Fruit fly (Drosophila melanogaster) whole organism, embryonic: ENCODE measurements around the gene Bap111.

ENCODE experiments used
- ATbp ChIP-seq: fragments of 200-800 bp; sonication (Bioruptor generic); optimal IDR thresholded peaks from 2 replicates; lab custom pipeline; 2017; ENCODE audit warnings: missing biosample characterization, mild to moderate bottlenecking, missing genetic modification characterization, missing genetic modification reagents
- B-H2 ChIP-seq: fragments of 200-800 bp; sonication (Bioruptor generic); optimal IDR thresholded peaks from 2 replicates; lab custom pipeline; 2018; ENCODE audit warnings: missing biosample characterization, mild to moderate bottlenecking, missing genetic modification characterization
- CG10366 ChIP-seq: fragments of 200-800 bp; sonication (Bioruptor generic); IDR thresholded peaks from 2 replicates; pipeline ENCODE4 v1.3.6; 2022; ENCODE audit warnings: missing biosample characterization, missing genetic modification characterization
- CG10543 ChIP-seq: fragments of 200-800 bp; sonication (Bioruptor generic); optimal IDR thresholded peaks from 3 replicates; lab custom pipeline; 2017; ENCODE audit warnings: missing biosample characterization, mild to moderate bottlenecking, missing genetic modification characterization, moderate library complexity
- CG10654 ChIP-seq: fragments of 200-800 bp; sonication (Bioruptor generic); optimal IDR thresholded peaks from 2 replicates; lab custom pipeline; 2016; ENCODE audit warnings: missing biosample characterization, missing genetic modification characterization
- CG11456 ChIP-seq: fragments of 200-800 bp; sonication (Bioruptor generic); IDR thresholded peaks from 3 replicates; pipeline ENCODE4 v1.3.6; 2022; ENCODE audit warnings: missing biosample characterization, missing genetic modification characterization
- CG13894 ChIP-seq: fragments of 200-800 bp; sonication (Bioruptor generic); optimal IDR thresholded peaks from 3 replicates; lab custom pipeline; 2018; ENCODE audit warnings: missing biosample characterization, mild to moderate bottlenecking, missing genetic modification characterization, moderate library complexity
- CG14667 ChIP-seq: fragments of 200-800 bp; sonication (Bioruptor generic); IDR thresholded peaks from 2 replicates; pipeline ENCODE4 v1.3.6; 2022; ENCODE audit warnings: missing biosample characterization, missing genetic modification characterization
- CG14860 ChIP-seq: fragments of 200-800 bp; sonication (Bioruptor generic); IDR thresholded peaks from 3 replicates; pipeline ENCODE4 v1.3.6; 2022; ENCODE audit warnings: missing biosample characterization, missing genetic modification characterization; ENCODE audit not compliant: partially characterized antibody
- CG1529 ChIP-seq: fragments of 200-800 bp; sonication (Bioruptor generic); optimal IDR thresholded peaks from 3 replicates; lab custom pipeline; 2018; ENCODE audit warnings: missing biosample characterization, missing genetic modification characterization
- CG15696 ChIP-seq: fragments of 200-800 bp; sonication (Bioruptor generic); optimal IDR thresholded peaks from 2 replicates; lab custom pipeline; 2019; ENCODE audit warnings: missing biosample characterization, mild to moderate bottlenecking, missing genetic modification characterization, moderate library complexity
- CG1602 ChIP-seq: fragments of 200-800 bp; sonication (Bioruptor generic); optimal IDR thresholded peaks from 3 replicates; lab custom pipeline; 2016; ENCODE audit warnings: missing biosample characterization, missing genetic modification characterization
- CG17829 ChIP-seq: fragments of 200-800 bp; optimal IDR thresholded peaks from 2 replicates; lab custom pipeline; 2019; ENCODE audit warnings: missing biosample characterization, mild to moderate bottlenecking, missing genetic modification characterization, moderate library complexity
- CG18619 ChIP-seq: fragments of 200-800 bp; sonication (Bioruptor generic); optimal IDR thresholded peaks from 3 replicates; lab custom pipeline; 2017; ENCODE audit warnings: missing biosample characterization, mild to moderate bottlenecking, missing genetic modification characterization
- CG30403 ChIP-seq: fragments of 200-800 bp; sonication (Bioruptor generic); optimal IDR thresholded peaks from 3 replicates; lab custom pipeline; 2016; ENCODE audit warnings: missing biosample characterization, missing genetic modification characterization
- CG31365 ChIP-seq: fragments of 200-800 bp; sonication (Bioruptor generic); optimal IDR thresholded peaks from 2 replicates; lab custom pipeline; 2018; ENCODE audit warnings: missing biosample characterization, mild to moderate bottlenecking, missing genetic modification characterization
- CG32767 ChIP-seq: fragments of 200-800 bp; sonication (Bioruptor generic); IDR thresholded peaks from 2 replicates; pipeline ENCODE4 v1.3.6; 2022; ENCODE audit warnings: missing biosample characterization, missing genetic modification characterization
- CG33213 ChIP-seq: fragments of 200-800 bp; sonication (Bioruptor generic); optimal IDR thresholded peaks from 3 replicates; lab custom pipeline; 2016; ENCODE audit warnings: missing biosample characterization, missing genetic modification characterization
- CG4820 ChIP-seq: fragments of 200-800 bp; sonication (Bioruptor generic); optimal IDR thresholded peaks from 3 replicates; lab custom pipeline; 2016; ENCODE audit warnings: missing biosample characterization, missing genetic modification characterization
- CG6254 ChIP-seq: fragments of 200-800 bp; sonication (Bioruptor generic); optimal IDR thresholded peaks from 3 replicates; lab custom pipeline; 2017; ENCODE audit warnings: mild to moderate bottlenecking, missing biosample characterization, missing genetic modification reagents, missing genetic modification characterization
- CG6813 ChIP-seq: fragments of 200-800 bp; sonication (Bioruptor generic); optimal IDR thresholded peaks from 2 replicates; lab custom pipeline; 2017; ENCODE audit warnings: missing biosample characterization, missing genetic modification characterization, mild to moderate bottlenecking, moderate library complexity, missing genetic modification reagents
- CG6854 ChIP-seq: fragments of 200-800 bp; sonication (Bioruptor generic); optimal IDR thresholded peaks from 3 replicates; lab custom pipeline; 2017; ENCODE audit warnings: missing biosample characterization, mild to moderate bottlenecking, missing genetic modification characterization
- CG7556 ChIP-seq: fragments of 200-800 bp; sonication (Bioruptor generic); optimal IDR thresholded peaks from 2 replicates; lab custom pipeline; 2017; ENCODE audit warnings: missing biosample characterization, mild to moderate bottlenecking, missing genetic modification characterization
- CG8089 ChIP-seq: fragments of 200-800 bp; sonication (Bioruptor generic); optimal IDR thresholded peaks from 3 replicates; lab custom pipeline; 2016; ENCODE audit warnings: missing biosample characterization, missing genetic modification characterization
- CTCF ChIP-seq: fragments of 200-800 bp; sonication (Bioruptor generic); optimal IDR thresholded peaks from 2 replicates; lab custom pipeline; 2017; ENCODE audit warnings: missing biosample characterization, mild to moderate bottlenecking, missing genetic modification characterization, moderate library complexity
- D19A ChIP-seq: fragments of 200-800 bp; optimal IDR thresholded peaks from 3 replicates; lab custom pipeline; 2019; ENCODE audit warnings: missing biosample characterization, mild to moderate bottlenecking, missing genetic modification characterization, moderate library complexity
- Lpt ChIP-seq: fragments of >200 bp; optimal IDR thresholded peaks from 2 replicates; lab custom pipeline; 2018; ENCODE audit warnings: missing biosample characterization, missing genetic modification characterization
- Spps ChIP-seq: fragments of 200-800 bp; sonication (Bioruptor generic); optimal IDR thresholded peaks from 2 replicates; lab custom pipeline; 2018; ENCODE audit warnings: missing biosample characterization, mild to moderate bottlenecking, missing genetic modification characterization
- Sry-β ChIP-seq: fragments of 200-800 bp; sonication (Bioruptor generic); optimal IDR thresholded peaks from 2 replicates; lab custom pipeline; 2018; ENCODE audit warnings: missing biosample characterization, mild to moderate bottlenecking, missing genetic modification characterization, moderate library complexity
- Vsx1 ChIP-seq: fragments of 200-800 bp; sonication (Bioruptor generic); optimal IDR thresholded peaks from 2 replicates; lab custom pipeline; 2017; ENCODE audit warnings: missing biosample characterization, mild to moderate bottlenecking, missing genetic modification characterization, missing genetic modification reagents
- ase ChIP-seq: fragments of 200-800 bp; sonication (Bioruptor generic); IDR thresholded peaks from 3 replicates; pipeline ENCODE4 v1.3.6; 2022; ENCODE audit warnings: missing biosample characterization, missing genetic modification characterization
- crp ChIP-seq, 2 experiments: fragments of 200-800 bp; sonication (Bioruptor generic); optimal IDR thresholded peaks; 2 replicates in 1 of 2; 3 replicates in 1 of 2; lab custom pipeline; 2017; ENCODE audit warnings: missing biosample characterization in 2 of 2, missing genetic modification characterization in 2 of 2, mild to moderate bottlenecking in 1 of 2, moderate library complexity in 1 of 2
- dysf ChIP-seq: fragments of 200-800 bp; sonication (Bioruptor generic); IDR thresholded peaks from 3 replicates; pipeline ENCODE4 v1.3.6; 2022; ENCODE audit warnings: missing biosample characterization, missing genetic modification characterization
- fd3F ChIP-seq: fragments of 200-800 bp; sonication (Bioruptor generic); optimal IDR thresholded peaks from 2 replicates; lab custom pipeline; 2018; ENCODE audit warnings: missing biosample characterization, mild to moderate bottlenecking, missing genetic modification characterization, moderate library complexity
- gce ChIP-seq: fragments of 200-800 bp; sonication (Bioruptor generic); IDR thresholded peaks from 3 replicates; pipeline ENCODE4 v1.3.6; 2022; ENCODE audit warnings: missing biosample characterization, missing genetic modification characterization
- ind ChIP-seq: fragments of 200-800 bp; sonication (Bioruptor generic); optimal IDR thresholded peaks from 3 replicates; lab custom pipeline; 2016; ENCODE audit warnings: missing biosample characterization, missing genetic modification characterization
- lmd ChIP-seq: fragments of 200-800 bp; sonication (Bioruptor generic); IDR thresholded peaks from 2 replicates; pipeline ENCODE4 v1.3.6; 2022; ENCODE audit warnings: missing biosample characterization, missing genetic modification characterization
- lov ChIP-seq, 2 experiments: fragments of 200-800 bp in 1 of 2; fragments of >200 bp in 1 of 2; sonication (Bioruptor generic) in 1 of 2; IDR thresholded peaks in 1 of 2; optimal IDR thresholded peaks in 1 of 2; 2 replicates in 1 of 2; 3 replicates in 1 of 2; pipeline versions ENCODE4 v1.3.6 to Lab custom; 2017 to 2022; ENCODE audit warnings: missing biosample characterization in 1 of 2, missing genetic modification characterization in 1 of 2
- nerfin-2 ChIP-seq: fragments of 200-800 bp; sonication (Bioruptor generic); IDR thresholded peaks from 2 replicates; pipeline ENCODE4 v1.3.6; 2022; ENCODE audit warnings: missing biosample characterization, missing genetic modification characterization; ENCODE audit not compliant: partially characterized antibody
- oc ChIP-seq: fragments of 200-800 bp; sonication (Bioruptor generic); optimal IDR thresholded peaks from 2 replicates; lab custom pipeline; 2018; ENCODE audit warnings: missing biosample characterization, mild to moderate bottlenecking, missing genetic modification characterization, moderate library complexity
- peb ChIP-seq: fragments of 200-800 bp; sonication (Bioruptor generic); IDR thresholded peaks from 2 replicates; pipeline ENCODE4 v1.3.6; 2022; ENCODE audit warnings: missing biosample characterization, missing genetic modification characterization
- psq ChIP-seq: fragments of 200-800 bp; sonication (Bioruptor generic); optimal IDR thresholded peaks from 2 replicates; lab custom pipeline; 2017; ENCODE audit warnings: missing biosample characterization, missing genetic modification characterization
- slp2 ChIP-seq: fragments of 200-800 bp; sonication (Bioruptor generic); optimal IDR thresholded peaks from 2 replicates; lab custom pipeline; 2016; ENCODE audit warnings: missing biosample characterization, missing genetic modification characterization
- sqz ChIP-seq: fragments of 200-800 bp; sonication (Bioruptor generic); optimal IDR thresholded peaks from 3 replicates; lab custom pipeline; 2018; ENCODE audit warnings: missing biosample characterization, mild to moderate bottlenecking, missing genetic modification characterization
- stwl ChIP-seq: fragments of 200-800 bp; sonication (Bioruptor generic); optimal IDR thresholded peaks from 3 replicates; lab custom pipeline; 2018; ENCODE audit warnings: missing biosample characterization, mild to moderate bottlenecking, missing genetic modification characterization, moderate library complexity
- tgo ChIP-seq: fragments of 200-800 bp; sonication (Bioruptor generic); IDR thresholded peaks from 3 replicates; pipeline ENCODE4 v1.3.6; 2022; ENCODE audit warnings: missing biosample characterization, missing genetic modification characterization
- vnd ChIP-seq: fragments of 200-800 bp; sonication (Bioruptor generic); IDR thresholded peaks from 3 replicates; pipeline ENCODE4 v1.3.6; 2022; ENCODE audit warnings: missing biosample characterization, missing genetic modification characterization; ENCODE audit not compliant: partially characterized antibody
- wor ChIP-seq: fragments of 200-800 bp; sonication (Bioruptor generic); IDR thresholded peaks from 2 replicates; pipeline ENCODE4 v1.3.6; 2022; ENCODE audit warnings: missing biosample characterization, missing genetic modification characterization

The Bap111 gene

dm6 chrX:9136776-9137550 is 12.1 kb upstream of the Bap111 start (continued):
- TF ChIP-seq dysf (peak; percentile 71), psq (GFP tag; lab: Kevin White, UChicago) (no peak), stwl (no peak), CG13894 (tag; lab: Kevin White, UChicago) (no peak), CG4820 (GFP tag; lab: Kevin White, UChicago) (peak; percentile 16), CG6254 (GFP tag; lab: Kevin White, UChicago) (no peak), CG1529 (GFP tag; lab: Kevin White, UChicago) (peak; percentile 33), slp2 (peak; percentile 36), nerfin-2 (GFP tag; lab: Robert Waterston, UW) (no peak), lmd (GFP tag; lab: Robert Waterston, UW) (peak; percentile 44; the same call in 1 of the 2 replicates), CG17829 (peak; percentile 31), peb (no peak), CG14667 (GFP tag; lab: Robert Waterston, UW) (peak; percentile 30; the same call in 1 of the 2 replicates), Sry-β (GFP tag; lab: Kevin White, UChicago) (no peak), ATbp (GFP tag; lab: Kevin White, UChicago) (peak; percentile 54), lov (optimal IDR thresholded peaks at IDR 0.05; lab: Kevin White, UChicago) (no peak), lov (GFP tag; IDR thresholded peaks at IDR 0.05; lab: Robert Waterston, UW) (no peak; the same call in 2 of the 3 replicates), CG8089 (peak; percentile 2), tgo (GFP tag; lab: Robert Waterston, UW) (peak; percentile 46; the same call in 2 of the 3 replicates), sqz (GFP tag; lab: Kevin White, UChicago) (no peak), CG30403 (peak; percentile 49), CG14860 (GFP tag; lab: Robert Waterston, UW) (no peak), CG10654 (peak; percentile 36), vnd (GFP tag; lab: Robert Waterston, UW) (no peak), CG6854 (GFP tag; lab: Kevin White, UChicago) (no peak), CG10366 (GFP tag; lab: Robert Waterston, UW) (peak; percentile 24; the same call in 1 of the 2 replicates), CG10543 (no peak), fd3F (GFP tag; lab: Kevin White, UChicago) (no peak), ind (GFP tag; lab: Kevin White, UChicago) (peak; percentile 16), CG6813 (GFP tag; lab: Kevin White, UChicago) (peak; percentile 26), CG7556 (GFP tag; lab: Kevin White, UChicago) (peak; percentile 12), crp (GFP tag; optimal IDR thresholded peaks at IDR 0.05; lab: Kevin White, UChicago) (peak in 1 of 2 experiments; percentile 45), wor (GFP tag; lab: Robert Waterston, UW) (no peak), CG31365 (tag; lab: Kevin White, UChicago) (no peak), Spps (tag; lab: Kevin White, UChicago) (no peak), D19A (peak; percentile 37), B-H2 (no peak), CTCF (no peak), Vsx1 (GFP tag; lab: Kevin White, UChicago) (no peak), CG18619 (GFP tag; lab: Kevin White, UChicago) (peak; percentile 4), CG11456 (GFP tag; lab: Robert Waterston, UW) (0 out of 3 replicates have a peak, but pooled peaks have one; percentile 39), ase (0 out of 3 replicates have a peak, but pooled peaks have one; percentile 24), CG1602 (GFP tag; lab: Kevin White, UChicago) (peak; percentile 50), oc (peak; percentile 40), CG32767 (GFP tag; lab: Robert Waterston, UW) (0 out of 2 replicates have a peak, but pooled peaks have one; percentile 36), gce (0 out of 3 replicates have a peak, but pooled peaks have one; percentile 31), CG33213 (GFP tag; lab: Kevin White, UChicago) (peak; percentile 23), CG15696 (tag; lab: Kevin White, UChicago) (peak; percentile 21), Lpt (no peak)
